Worm (Caenorhabditis elegans): ENCODE data around the gene lbp-3.

The lbp-3 gene

DNA sequence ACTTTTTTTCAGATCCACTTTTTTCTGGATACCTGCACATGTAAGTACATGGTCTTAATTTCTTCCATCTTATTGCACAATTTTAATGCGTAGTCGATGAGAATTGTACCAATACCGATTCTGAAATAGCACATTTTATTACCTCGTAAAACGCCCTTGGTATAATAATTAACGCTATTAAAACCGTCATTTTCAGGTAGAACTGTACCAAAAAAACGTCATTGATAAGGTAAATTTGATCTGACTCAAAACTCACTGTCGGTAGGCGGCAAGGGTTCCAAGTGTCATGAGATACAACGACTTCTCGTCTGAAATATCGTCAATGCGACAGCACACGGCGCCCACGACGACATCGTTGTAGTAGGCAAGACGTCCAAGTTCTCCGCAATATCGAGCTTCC lies 12.8 kb upstream of the lbp-3 start:
- TF ChIP-seq nhr-12 (tag; optimal IDR thresholded peaks at IDR 0.05) = no peak
- TF ChIP-seq lin-32 (GFP tag; optimal IDR thresholded peaks at IDR 0.05) = no peak
- no peak for TF ChIP-seq ceh-83 (GFP tag; optimal IDR thresholded peaks at IDR 0.05)
- no peak for TF ChIP-seq snpc-4 (tag; optimal IDR thresholded peaks at IDR 0.05)
- TF ChIP-seq mep-1 (tag; optimal IDR thresholded peaks at IDR 0.05) = no peak
- TF ChIP-seq elt-3 (tag; optimal IDR thresholded peaks at IDR 0.05) = no peak
- TF ChIP-seq blmp-1 (tag; optimal IDR thresholded peaks at IDR 0.05) = no peak
- TF ChIP-seq M03D4.4 (tag; optimal IDR thresholded peaks at IDR 0.05) = no peak
- no peak for TF ChIP-seq ces-1 (GFP tag; optimal IDR thresholded peaks at IDR 0.05)
- TF ChIP-seq elt-1 (tag; optimal IDR thresholded peaks at IDR 0.05; ENCODE audit: borderline replicate concordance, insufficient read depth) = no peak
- no peak for TF ChIP-seq nhr-76 (tag; optimal IDR thresholded peaks at IDR 0.05)
- no peak for TF ChIP-seq hlh-1 (tag; optimal IDR thresholded peaks at IDR 0.05)
- TF ChIP-seq cnd-1 (tag; optimal IDR thresholded peaks at IDR 0.05) = no peak
- no peak for TF ChIP-seq ztf-11 (tag; optimal IDR thresholded peaks at IDR 0.05)
- TF ChIP-seq sem-2 (GFP tag; optimal IDR thresholded peaks at IDR 0.05) = no peak
- no peak for TF ChIP-seq mls-2 (tag; optimal IDR thresholded peaks at IDR 0.05)
- no peak for TF ChIP-seq ham-2 (GFP tag; optimal IDR thresholded peaks at IDR 0.05)
- no peak for TF ChIP-seq ceh-43 (GFP tag; optimal IDR thresholded peaks at IDR 0.05)

DNA sequence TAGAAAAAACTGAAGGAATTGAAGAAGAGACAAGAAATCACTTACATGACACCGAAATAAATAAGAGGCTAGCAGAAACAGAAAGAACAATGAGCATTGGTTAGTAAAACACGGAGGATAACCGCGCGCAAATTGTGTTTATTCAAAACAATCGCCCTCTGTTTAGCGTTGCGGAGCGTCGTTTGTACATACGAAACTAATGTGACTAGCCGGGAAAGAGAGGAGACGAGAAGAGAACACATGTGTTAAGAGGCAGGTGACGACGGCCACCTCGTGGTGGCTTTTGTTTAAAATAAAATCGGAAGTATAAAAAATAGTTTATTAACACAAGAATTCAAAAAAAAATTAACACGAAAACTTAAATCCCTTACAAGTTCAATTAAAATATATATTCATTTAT lies 11.4 kb upstream of the lbp-3 start, which contains the start of gene F40F4.7:
F40F4.7 (minus strand) TSS at position 122 of the 400 bp plus-strand sequence.
- no peak for TF ChIP-seq unc-120 (tag; optimal IDR thresholded peaks at IDR 0.05; ENCODE audit: poor library complexity, severe bottlenecking)
- no peak for TF ChIP-seq ceh-83 (GFP tag; optimal IDR thresholded peaks at IDR 0.05)
- peak; percentile 39 for TF ChIP-seq lin-13 (tag; optimal IDR thresholded peaks at IDR 0.05)
- TF ChIP-seq hlh-1 (tag; optimal IDR thresholded peaks at IDR 0.05) = peak; percentile 99
- no peak for TF ChIP-seq M03D4.4 (tag; optimal IDR thresholded peaks at IDR 0.05)
- TF ChIP-seq pha-4 (tag; optimal IDR thresholded peaks at IDR 0.05) = peak; percentile 61
- no peak for TF ChIP-seq tbx-8 (GFP tag; optimal IDR thresholded peaks at IDR 0.05)
- TF ChIP-seq ham-2 (GFP tag; optimal IDR thresholded peaks at IDR 0.05) = no peak

DNA sequence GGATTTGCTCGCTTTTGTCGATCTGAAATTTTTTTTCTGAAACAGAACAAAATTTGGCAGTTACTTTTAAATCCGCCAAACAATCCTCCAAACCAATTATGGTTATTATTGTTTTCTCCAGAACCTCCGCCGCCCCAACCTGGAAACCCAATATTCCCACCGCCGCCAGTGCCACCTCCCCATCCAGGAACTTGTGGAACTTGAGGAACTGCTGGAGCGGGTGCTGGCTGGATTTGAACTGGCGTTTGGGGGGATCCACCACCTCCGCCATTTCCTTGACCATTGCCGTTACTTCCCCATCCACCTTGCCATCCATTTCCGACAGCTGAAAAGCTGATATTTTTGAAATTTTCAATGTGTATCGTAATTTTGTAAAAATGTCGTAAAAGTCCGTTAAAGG lies 9.4 kb upstream of the lbp-3 start:
- no peak for TF ChIP-seq nhr-76 (tag; optimal IDR thresholded peaks at IDR 0.05)
- no peak for TF ChIP-seq ces-1 (GFP tag; optimal IDR thresholded peaks at IDR 0.05)

DNA sequence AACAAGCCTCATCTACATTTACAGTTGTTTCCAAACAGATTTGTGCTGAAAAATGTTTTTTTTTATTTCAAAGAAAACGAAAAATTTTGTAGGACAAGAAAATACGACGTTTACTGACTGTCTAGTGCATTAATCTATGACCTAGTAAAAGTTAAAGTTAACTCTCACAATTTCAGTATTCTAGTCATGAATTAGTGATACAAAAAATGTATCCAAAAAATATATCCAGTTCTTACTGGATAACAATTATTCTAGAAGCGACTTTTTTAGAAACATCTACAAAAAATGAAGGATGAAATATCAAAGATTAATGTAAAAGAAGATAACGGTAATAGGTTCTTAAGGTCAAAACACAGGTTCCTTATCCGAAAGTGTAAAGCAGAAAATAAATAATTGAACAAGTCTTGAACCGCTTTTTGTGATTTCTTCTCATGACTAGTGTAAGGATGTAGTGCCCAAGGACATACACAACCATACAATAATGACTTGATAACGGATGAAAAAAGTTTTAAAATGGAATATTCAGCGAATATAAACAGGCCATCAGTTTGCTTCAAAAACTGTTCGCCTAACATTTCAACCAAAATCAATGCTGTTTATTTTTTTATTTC lies 6.6 kb upstream of the lbp-3 start, which contains the start of gene pqn-37:
pqn-37 (minus strand) TSS at position 51 of the 611 bp plus-strand sequence.
- TF ChIP-seq nhr-12 (tag; optimal IDR thresholded peaks at IDR 0.05) = no peak
- no peak for TF ChIP-seq blmp-1 (tag; optimal IDR thresholded peaks at IDR 0.05)
- no peak for TF ChIP-seq elt-3 (tag; optimal IDR thresholded peaks at IDR 0.05)
- TF ChIP-seq mls-2 (tag; optimal IDR thresholded peaks at IDR 0.05) = no peak
- TF ChIP-seq elt-1 (tag; optimal IDR thresholded peaks at IDR 0.05; ENCODE audit: borderline replicate concordance, insufficient read depth) = no peak
- TF ChIP-seq bed-3 (GFP tag; optimal IDR thresholded peaks at IDR 0.05) = no peak

DNA sequence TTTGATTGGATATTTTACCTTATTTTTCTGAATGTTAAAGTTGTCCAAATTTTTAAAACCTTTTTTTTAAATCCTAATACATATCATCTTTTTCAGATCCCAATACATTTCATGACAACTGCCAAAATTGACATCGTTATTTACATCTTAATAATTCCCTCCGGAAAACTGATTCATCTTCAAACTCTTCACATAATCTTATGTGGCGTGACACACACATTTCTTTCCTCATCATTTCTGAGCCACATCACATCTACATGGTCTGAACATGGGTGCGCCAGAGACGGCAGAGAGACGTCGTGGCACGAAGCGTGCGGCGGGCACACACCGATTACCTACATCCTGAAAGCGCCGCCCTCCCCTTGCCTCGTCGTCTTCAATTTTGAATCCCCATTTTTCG lies 4.7 kb upstream of the lbp-3 start, which contains the start of gene tba-9:
tba-9 (plus strand) TSS at position 301 of the 400 bp plus-strand sequence.
- TF ChIP-seq flh-1 (GFP tag; optimal IDR thresholded peaks at IDR 0.05) (no peak), ceh-83 (GFP tag; optimal IDR thresholded peaks at IDR 0.05) (no peak), nhr-76 (tag; optimal IDR thresholded peaks at IDR 0.05) (no peak), unc-62 (GFP tag; optimal IDR thresholded peaks at IDR 0.05) (no peak), M03D4.4 (tag; optimal IDR thresholded peaks at IDR 0.05) (no peak), blmp-1 (tag; optimal IDR thresholded peaks at IDR 0.05) (no peak), ztf-11 (tag; optimal IDR thresholded peaks at IDR 0.05) (no peak), nhr-237 (tag; optimal IDR thresholded peaks at IDR 0.05) (no peak), nhr-12 (tag; optimal IDR thresholded peaks at IDR 0.05) (no peak), nhr-2 (tag; optimal IDR thresholded peaks at IDR 0.05) (no peak), mab-5 (tag; optimal IDR thresholded peaks at IDR 0.05) (no peak), drap-1 (GFP tag; optimal IDR thresholded peaks at IDR 0.05) (no peak), mls-2 (tag; optimal IDR thresholded peaks at IDR 0.05) (no peak), tbx-8 (GFP tag; optimal IDR thresholded peaks at IDR 0.05) (no peak)

DNA sequence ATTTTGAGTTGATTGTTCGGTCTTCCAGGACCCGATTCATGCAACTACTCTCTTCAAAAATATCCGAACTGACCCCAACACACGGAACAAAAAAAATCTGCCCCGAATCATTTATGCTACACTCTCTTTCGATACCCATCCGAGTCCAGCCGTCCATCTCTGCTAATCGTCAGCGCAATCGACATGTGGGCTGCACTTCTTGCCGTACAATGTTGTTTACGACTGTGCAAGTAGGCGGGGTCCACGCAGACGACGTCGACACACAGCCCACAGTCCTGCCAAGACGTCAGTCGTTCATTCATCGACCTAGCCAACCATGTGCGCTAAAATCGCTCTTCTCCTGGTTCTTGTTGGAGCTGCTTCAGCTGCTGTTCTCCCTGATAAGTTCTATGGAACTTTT lies 1.7 kb downstream of the lbp-3 start, which contains the start of gene lbp-1:
lbp-1 (plus strand) TSS at position 301 of the 400 bp plus-strand sequence.
- TF ChIP-seq flh-1 (GFP tag; optimal IDR thresholded peaks at IDR 0.05) (no peak), lin-32 (GFP tag; optimal IDR thresholded peaks at IDR 0.05) (no peak), pha-4 (tag; optimal IDR thresholded peaks at IDR 0.05) (no peak), nhr-12 (tag; optimal IDR thresholded peaks at IDR 0.05) (peak; percentile 47), drap-1 (GFP tag; optimal IDR thresholded peaks at IDR 0.05) (no peak), cnd-1 (tag; optimal IDR thresholded peaks at IDR 0.05) (no peak), ham-2 (GFP tag; optimal IDR thresholded peaks at IDR 0.05) (peak; percentile 6), hlh-1 (tag; optimal IDR thresholded peaks at IDR 0.05) (peak; percentile 13)
